Worm (Caenorhabditis elegans) whole organism, L1 larva: ENCODE data around the gene C36B7.1.

ENCODE experiments used
- C16A3.4 ChIP-seq: fragments of 150-350 bp; optimal IDR thresholded peaks from 2 replicates; lab custom pipeline; 2014; ENCODE audit warnings: missing biosample characterization, missing genetic modification characterization
- Y116A8C.19 ChIP-seq: sonication (generic microtip); optimal IDR thresholded peaks from 2 replicates; lab custom pipeline; 2016; ENCODE audit warnings: missing compliant biosample characterization, missing genetic modification characterization, borderline replicate concordance
- ceh-63 ChIP-seq: fragments of 200-800 bp; sonication (Bioruptor generic); optimal IDR thresholded peaks from 2 replicates; lab custom pipeline; 2018; ENCODE audit warnings: mild to moderate bottlenecking, missing genetic modification characterization, missing compliant biosample characterization
- ceh-90 ChIP-seq: sonication (generic microtip); optimal IDR thresholded peaks from 2 replicates; lab custom pipeline; 2016; ENCODE audit warnings: missing genetic modification characterization, missing compliant biosample characterization
- dpl-1 ChIP-seq, 3 experiments: fragments of 150-350 bp in 2 of 3; sonication (generic microtip) in 1 of 3; optimal IDR thresholded peaks; 2 replicates each; lab custom pipeline; 2014 to 2017; ENCODE audit warnings: missing biosample characterization in 3 of 3, missing genetic modification characterization in 3 of 3, missing genetic modification reagents in 3 of 3
- dsc-1 ChIP-seq: sonication (generic microtip); optimal IDR thresholded peaks from 2 replicates; lab custom pipeline; 2016; ENCODE audit warnings: mild to moderate bottlenecking, missing genetic modification characterization, missing compliant biosample characterization
- efl-1 ChIP-seq, 4 experiments: fragments of 150-350 bp; optimal IDR thresholded peaks in 3 of 4; peaks in 1 of 4; 1 replicate in 1 of 4; 2 replicates in 3 of 4; lab custom pipeline; 2014; ENCODE audit warnings: missing biosample characterization in 2 of 4, missing genetic modification characterization in 2 of 4, missing genetic modification reagents in 2 of 4
- elt-2 ChIP-seq: sonication (generic microtip); optimal IDR thresholded peaks from 2 replicates; lab custom pipeline; 2016; ENCODE audit warnings: missing genetic modification characterization, mild to moderate bottlenecking, inconsistent platforms, missing compliant biosample characterization, missing genetic modification reagents
- elt-3 ChIP-seq, 6 experiments: fragments of 150-350 bp in 1 of 6; sonication (generic microtip); optimal IDR thresholded peaks; 2 replicates each; lab custom pipeline; 2017 to 2018; ENCODE audit warnings: missing biosample characterization in 6 of 6, missing genetic modification characterization in 6 of 6, inconsistent platforms in 1 of 6
- fos-1 ChIP-seq: fragments of 150-350 bp; optimal IDR thresholded peaks from 2 replicates; lab custom pipeline; 2014; ENCODE audit warnings: missing biosample characterization, missing genetic modification characterization
- grh-1 ChIP-seq: fragments of 200-800 bp; sonication (Bioruptor generic); IDR thresholded peaks from 2 replicates; pipeline ENCODE4 v1.3.6; 2022; ENCODE audit warnings: missing genetic modification reagents, missing genetic modification characterization, missing compliant biosample characterization
- hlh-17 ChIP-seq: fragments of 200-800 bp; sonication (Bioruptor generic); optimal IDR thresholded peaks from 2 replicates; lab custom pipeline; 2018; ENCODE audit warnings: missing genetic modification characterization, mild to moderate bottlenecking, missing compliant biosample characterization, moderate library complexity, borderline replicate concordance
- irx-1 ChIP-seq: sonication (generic microtip); optimal IDR thresholded peaks from 2 replicates; lab custom pipeline; 2016; ENCODE audit warnings: missing genetic modification characterization, missing compliant biosample characterization
- lin-13 ChIP-seq: fragments of 150-350 bp; optimal IDR thresholded peaks from 2 replicates; lab custom pipeline; 2014; ENCODE audit warnings: missing biosample characterization, missing genetic modification reagents, missing genetic modification characterization
- lin-14 ChIP-seq: fragments of 200-800 bp; sonication (Bioruptor generic); optimal IDR thresholded peaks from 2 replicates; lab custom pipeline; 2018; ENCODE audit warnings: mild to moderate bottlenecking, missing genetic modification characterization, moderate library complexity, missing compliant biosample characterization
- lin-15B ChIP-seq: fragments of 150-350 bp; sonication (generic microtip); optimal IDR thresholded peaks from 3 replicates; lab custom pipeline; 2014; ENCODE audit warnings: missing biosample characterization, missing genetic modification characterization
- lin-35 ChIP-seq, 2 experiments: fragments of 150-350 bp; optimal IDR thresholded peaks; 2 replicates each; lab custom pipeline; 2014; ENCODE audit warnings: missing biosample characterization in 2 of 2, missing genetic modification characterization in 2 of 2, missing genetic modification reagents in 2 of 2
- lin-39 ChIP-seq: fragments of 150-350 bp; optimal IDR thresholded peaks from 2 replicates; lab custom pipeline; 2014; ENCODE audit warnings: missing biosample characterization, missing genetic modification reagents, missing genetic modification characterization
- lir-3 ChIP-seq: sonication (generic microtip); optimal IDR thresholded peaks from 2 replicates; lab custom pipeline; 2016; ENCODE audit warnings: mild to moderate bottlenecking, missing genetic modification characterization, moderate library complexity, missing compliant biosample characterization; ENCODE audit not compliant: poor library complexity
- mab-9 ChIP-seq: fragments of 200-800 bp; sonication (Bioruptor generic); IDR thresholded peaks from 2 replicates; pipeline ENCODE4 v1.3.6; 2022; ENCODE audit warnings: missing genetic modification reagents, missing genetic modification characterization, missing compliant biosample characterization
- mep-1 ChIP-seq: fragments of 150-350 bp; optimal IDR thresholded peaks from 2 replicates; lab custom pipeline; 2014; ENCODE audit warnings: missing biosample characterization, missing genetic modification characterization
- nhr-20 ChIP-seq: sonication (generic microtip); optimal IDR thresholded peaks from 2 replicates; lab custom pipeline; 2016; ENCODE audit warnings: mild to moderate bottlenecking, missing genetic modification characterization, missing compliant biosample characterization
- nhr-47 ChIP-seq: sonication (generic microtip); optimal IDR thresholded peaks from 2 replicates; lab custom pipeline; 2016; ENCODE audit warnings: mild to moderate bottlenecking, missing genetic modification characterization, moderate library complexity, missing compliant biosample characterization
- nhr-71 ChIP-seq: sonication (generic microtip); optimal IDR thresholded peaks from 2 replicates; lab custom pipeline; 2016; ENCODE audit warnings: mild to moderate bottlenecking, missing genetic modification characterization, moderate library complexity, missing compliant biosample characterization
- nhr-76 ChIP-seq: sonication (generic microtip); optimal IDR thresholded peaks from 2 replicates; lab custom pipeline; 2017; ENCODE audit warnings: missing biosample characterization, missing genetic modification characterization
- nhr-77 ChIP-seq: fragments of 150-350 bp; optimal IDR thresholded peaks from 2 replicates; lab custom pipeline; 2014; ENCODE audit warnings: missing biosample characterization, missing genetic modification characterization
- nhr-85 ChIP-seq: sonication (generic microtip); peaks from one replicate; lab custom pipeline; 2016; ENCODE audit warnings: missing genetic modification characterization, inconsistent platforms, missing compliant biosample characterization
- pax-3 ChIP-seq: fragments of 200-800 bp; sonication (Bioruptor generic); optimal IDR thresholded peaks from 2 replicates; lab custom pipeline; 2018; ENCODE audit warnings: mild to moderate bottlenecking, missing genetic modification characterization, moderate library complexity, missing compliant biosample characterization
- pqm-1 ChIP-seq: sonication (generic microtip); optimal IDR thresholded peaks from 3 replicates; lab custom pipeline; 2017; ENCODE audit warnings: missing biosample characterization, missing genetic modification characterization
- rnt-1 ChIP-seq: sonication (generic microtip); optimal IDR thresholded peaks from 2 replicates; lab custom pipeline; 2016; ENCODE audit warnings: mild to moderate bottlenecking, missing genetic modification characterization, moderate library complexity, missing compliant biosample characterization
- skn-1 ChIP-seq: fragments of 150-350 bp; optimal IDR thresholded peaks from 2 replicates; lab custom pipeline; 2014; ENCODE audit warnings: missing biosample characterization, missing genetic modification characterization
- snu-23 ChIP-seq: sonication (generic microtip); optimal IDR thresholded peaks from 2 replicates; lab custom pipeline; 2016; ENCODE audit warnings: missing genetic modification characterization, missing compliant biosample characterization
- sup-37 ChIP-seq: fragments of 200-800 bp; sonication (Bioruptor generic); optimal IDR thresholded peaks from 2 replicates; lab custom pipeline; 2018; ENCODE audit warnings: mild to moderate bottlenecking, missing genetic modification characterization, missing compliant biosample characterization
- swsn-7 ChIP-seq: sonication (generic microtip); optimal IDR thresholded peaks from 2 replicates; lab custom pipeline; 2016; ENCODE audit warnings: missing genetic modification characterization, missing compliant biosample characterization
- tlp-1 ChIP-seq: fragments of 150-350 bp; optimal IDR thresholded peaks from 2 replicates; lab custom pipeline; 2014; ENCODE audit warnings: missing biosample characterization, missing genetic modification characterization
- unc-130 ChIP-seq: fragments of 150-350 bp; optimal IDR thresholded peaks from 2 replicates; lab custom pipeline; 2017; ENCODE audit warnings: missing biosample characterization, missing genetic modification characterization, inconsistent platforms
- unc-30 ChIP-seq: sonication (generic microtip); optimal IDR thresholded peaks from 2 replicates; lab custom pipeline; 2017; ENCODE audit warnings: missing biosample characterization, missing genetic modification characterization
- zag-1 ChIP-seq: fragments of 150-350 bp; optimal IDR thresholded peaks from 2 replicates; lab custom pipeline; 2014; ENCODE audit warnings: missing biosample characterization, missing genetic modification characterization

Gene C36B7.1

DNA sequence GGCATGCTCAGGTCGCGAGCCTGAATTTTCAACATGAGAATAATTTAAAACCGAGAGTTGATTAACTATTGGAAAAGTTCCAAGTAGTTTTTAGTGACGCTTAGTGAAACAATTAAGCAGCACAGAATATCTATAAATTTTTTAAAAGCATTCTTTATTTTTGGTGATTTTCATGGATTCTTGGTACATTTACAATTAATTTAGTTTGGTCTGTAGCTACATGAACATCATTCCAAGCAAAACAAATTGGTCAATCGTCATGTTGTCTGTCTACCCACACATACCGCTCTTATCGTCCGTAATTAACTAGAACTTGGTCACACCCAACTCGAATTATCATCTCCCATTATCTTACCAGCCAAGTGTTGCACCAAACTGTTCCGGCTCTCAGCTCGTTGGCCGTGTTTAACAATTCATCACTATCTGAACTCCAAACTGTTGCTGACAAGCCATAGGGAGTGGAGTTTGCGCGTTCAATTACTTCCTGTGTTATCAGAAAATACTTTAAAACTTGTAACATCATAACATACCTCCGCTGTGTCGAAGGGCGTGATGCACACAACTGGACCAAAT, 28.1 kb downstream of the C36B7.1 start:
- no peak for TF ChIP-seq lir-3
- TF ChIP-seq nhr-47 = no peak
- no peak for TF ChIP-seq nhr-20
- TF ChIP-seq elt-2 (tag; lab: Kevin White, UChicago) = peak; percentile 8

DNA sequence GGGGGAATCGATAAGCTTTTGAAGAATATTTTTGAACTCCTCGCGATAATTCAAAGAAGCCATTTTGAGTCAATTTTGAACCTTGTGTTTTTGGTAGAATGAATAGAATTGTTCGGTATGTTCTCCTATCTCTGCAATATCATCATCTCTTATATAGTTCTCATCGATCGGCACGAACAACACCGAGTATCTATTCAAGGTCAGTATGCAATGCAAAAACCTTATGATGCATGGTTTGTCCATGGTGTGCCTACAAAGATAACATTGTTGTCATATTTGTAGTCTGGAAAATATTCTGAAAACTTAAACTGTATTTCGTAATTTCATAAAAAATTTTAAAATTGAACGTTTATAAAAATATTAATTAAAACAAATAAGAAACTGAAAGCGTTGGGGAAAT, 30.8 kb downstream of the C36B7.1 start, which contains the start of gene alh-10:
Gene alh-10 (minus strand): TSS at position 127 of the 400 bp plus-strand sequence.
- TF ChIP-seq lin-14 (GFP tag; lab: Kevin White, UChicago) = peak; percentile 71
- TF ChIP-seq efl-1 (optimal IDR thresholded peaks at IDR 0.05; lab: Kevin White, UChicago) = no peak
- peak in 1 of 2 experiments; percentile 54 for TF ChIP-seq efl-1 (GFP tag; optimal IDR thresholded peaks at IDR 0.05 in 1 of 2; lab: Kevin White, UChicago)
- TF ChIP-seq snu-23 (GFP tag; lab: Kevin White, UChicago) = peak; percentile 39
- TF ChIP-seq C16A3.4 (tag; lab: Kevin White, UChicago) = no peak
- no peak for TF ChIP-seq nhr-76
- no peak for TF ChIP-seq Y116A8C.19 (tag; lab: Kevin White, UChicago)
- TF ChIP-seq nhr-47 = no peak
- peak; percentile 62 for TF ChIP-seq skn-1 (tag; lab: Kevin White, UChicago)
- TF ChIP-seq sup-37 = no peak
- peak in 1 of 2 experiments; percentile 26 for TF ChIP-seq lin-35 (GFP tag; optimal IDR thresholded peaks at IDR 0.05; lab: Kevin White, UChicago)
- TF ChIP-seq nhr-20 = peak; percentile 47
- TF ChIP-seq nhr-85 = peak; percentile 76
- TF ChIP-seq elt-3 (tag; optimal IDR thresholded peaks at IDR 0.05; lab: Kevin White, UChicago) = peak in 3 of 6 experiments; percentile 14 to 57 (median 45)
- TF ChIP-seq tlp-1 (tag; lab: Kevin White, UChicago) = no peak

DNA sequence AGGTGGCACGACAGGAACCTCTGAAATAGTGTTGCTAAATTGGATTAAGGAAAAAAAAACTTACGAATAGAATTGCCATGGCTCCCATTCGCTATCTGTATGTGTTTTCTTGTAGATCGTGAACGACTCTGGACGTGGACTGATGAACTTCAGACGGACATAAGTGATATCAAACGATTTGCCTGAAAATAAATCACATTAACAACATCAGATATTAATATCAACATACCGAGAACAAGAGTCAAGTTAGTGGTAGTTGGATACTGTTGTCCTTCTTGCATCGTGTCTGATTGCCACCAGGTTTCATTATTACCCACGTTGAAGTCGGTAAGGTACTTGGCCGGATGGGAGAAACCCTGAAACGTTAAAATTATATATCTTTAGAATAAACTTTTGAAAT, 37.0 kb downstream of the C36B7.1 start:
- TF ChIP-seq efl-1 (optimal IDR thresholded peaks at IDR 0.05; lab: Kevin White, UChicago) = no peak
- peak in 1 of 2 experiments; percentile 70 for TF ChIP-seq efl-1 (GFP tag; optimal IDR thresholded peaks at IDR 0.05 in 1 of 2; lab: Kevin White, UChicago)
- TF ChIP-seq lin-39 (tag; lab: Kevin White, UChicago) = no peak
- no peak for TF ChIP-seq C16A3.4 (tag; lab: Kevin White, UChicago)
- no peak for TF ChIP-seq irx-1
- no peak for TF ChIP-seq mab-9
- no peak for TF ChIP-seq pax-3 (tag; lab: Kevin White, UChicago)

DNA sequence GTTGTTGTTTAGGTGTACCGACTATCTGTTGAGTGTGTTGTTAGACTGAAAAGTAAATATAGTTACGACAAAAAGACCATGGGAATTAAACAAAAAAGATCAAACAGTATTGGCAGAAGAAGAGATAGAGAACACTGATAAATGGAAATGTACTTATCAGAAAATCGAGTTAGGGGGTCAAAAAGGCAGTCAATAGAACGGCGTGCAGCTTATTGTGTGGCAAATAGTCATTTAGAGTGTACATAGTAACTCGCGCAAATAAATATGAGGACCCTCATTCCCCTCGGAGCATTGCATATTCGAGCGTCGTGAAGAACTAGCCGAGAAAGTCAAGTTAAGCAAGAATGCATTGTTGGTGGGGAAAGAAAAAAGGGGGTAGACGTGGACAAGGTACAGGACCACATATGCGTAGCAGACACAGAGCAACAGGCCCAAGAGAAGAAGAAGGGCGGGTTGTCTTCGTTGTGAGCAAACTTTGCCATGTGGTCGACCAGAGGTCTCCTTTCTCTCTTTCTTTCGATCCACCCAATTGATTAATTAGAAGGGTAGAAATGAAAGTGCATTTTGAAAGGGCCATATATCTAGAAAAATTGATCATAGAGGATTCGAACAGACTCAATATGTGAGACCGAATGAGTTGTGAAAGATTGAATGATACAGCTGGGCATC, 38.6 kb downstream of the C36B7.1 start, which contains the start of gene lam-2:
Gene lam-2 (minus strand): TSS at position 51 of the 669 bp plus-strand sequence.
- TF ChIP-seq dsc-1 (peak; percentile 4), swsn-7 (tag; lab: Kevin White, UChicago) (no peak), pqm-1 (no peak), nhr-85 (no peak)

DNA sequence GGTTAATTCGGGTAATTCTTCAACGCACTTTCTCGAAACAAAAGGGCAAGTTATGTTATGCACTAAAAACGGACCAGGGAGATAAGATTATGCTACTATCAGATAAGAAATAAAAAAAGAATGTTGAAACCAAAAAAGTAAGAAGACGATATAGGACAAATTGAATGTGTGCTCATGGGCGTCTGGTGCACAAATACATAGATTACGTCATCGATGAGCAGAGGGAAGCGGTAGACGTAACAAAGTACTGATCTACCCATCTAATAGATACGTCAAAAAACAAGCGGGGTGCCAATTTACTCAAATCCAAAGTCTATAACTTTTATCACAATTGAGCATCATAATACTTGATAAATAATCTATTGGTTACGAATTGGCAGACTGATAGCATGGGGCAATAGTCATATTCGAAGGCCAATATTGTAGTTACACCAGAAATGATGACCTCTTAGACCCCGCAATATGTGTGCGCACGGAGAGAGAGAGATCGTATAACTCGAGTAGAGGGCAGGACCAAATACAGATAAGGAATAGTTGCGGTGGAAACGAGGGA, 39.4 kb downstream of the C36B7.1 start:
- TF ChIP-seq nhr-77 (no peak), lin-13 (GFP tag; lab: Kevin White, UChicago) (no peak), efl-1 (optimal IDR thresholded peaks at IDR 0.05; lab: Kevin White, UChicago) (no peak), efl-1 (GFP tag; optimal IDR thresholded peaks at IDR 0.05 in 1 of 2; lab: Kevin White, UChicago) (peak in 1 of 2 experiments; percentile 87)

DNA sequence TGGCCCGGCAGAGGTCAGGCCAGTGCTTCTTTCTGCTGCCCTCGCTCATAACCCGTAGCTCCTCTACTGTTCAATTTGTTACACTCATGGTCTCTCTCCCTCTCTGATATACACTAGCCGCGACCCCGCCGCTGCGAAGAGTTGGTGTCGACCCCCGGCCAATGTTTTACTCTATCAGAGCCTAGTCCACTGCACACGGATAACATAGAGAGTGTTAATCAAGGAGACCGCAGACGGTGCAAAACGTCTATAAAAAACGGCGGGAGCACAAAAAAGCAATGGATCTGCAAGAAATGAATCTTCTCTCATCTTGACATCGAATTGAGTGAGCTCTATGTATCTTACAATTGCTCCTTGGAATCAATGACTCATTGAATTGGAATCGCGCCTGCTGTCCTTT, 40.8 kb downstream of the C36B7.1 start:
- TF ChIP-seq swsn-7 (tag; lab: Kevin White, UChicago) (peak; percentile 2), grh-1 (no peak), lin-15B (tag; lab: Kevin White, UChicago) (no peak), nhr-71 (peak; percentile 68), ceh-63 (no peak), nhr-77 (no peak), unc-130 (tag; lab: Kevin White, UChicago) (peak; percentile 44), pqm-1 (no peak), ceh-90 (tag; lab: Kevin White, UChicago) (no peak), unc-30 (tag; lab: Kevin White, UChicago) (no peak), efl-1 (optimal IDR thresholded peaks at IDR 0.05; lab: Kevin White, UChicago) (peak in 1 of 2 experiments; percentile 17), efl-1 (GFP tag; optimal IDR thresholded peaks at IDR 0.05 in 1 of 2; lab: Kevin White, UChicago) (peak in 1 of 2 experiments; percentile 90), lin-14 (GFP tag; lab: Kevin White, UChicago) (peak; percentile 67), fos-1 (tag; lab: Kevin White, UChicago) (no peak), dpl-1 (GFP tag; optimal IDR thresholded peaks at IDR 0.05; lab: Kevin White, UChicago) (peak in 2 of 3 experiments; percentile 2 to 22), mep-1 (tag; lab: Kevin White, UChicago) (no peak), snu-23 (GFP tag; lab: Kevin White, UChicago) (peak; percentile 33), hlh-17 (no peak), zag-1 (no peak), dsc-1 (peak; percentile 66), rnt-1 (tag; lab: Kevin White, UChicago) (peak; percentile 65)
